Fruit fly (Drosophila melanogaster) whole organism, prepupa: ENCODE data around the gene kek5.

Experiments
- Blimp-1 ChIP-seq: fragments of 200-800 bp; sonication (Bioruptor generic); optimal IDR thresholded peaks from 3 replicates; lab custom pipeline; 2017; ENCODE audit warnings: missing biosample characterization, missing genetic modification characterization, mild to moderate bottlenecking, moderate library complexity, missing genetic modification reagents
- CG10631 ChIP-seq: fragments of 200-800 bp; sonication (Bioruptor generic); optimal IDR thresholded peaks from 2 replicates; lab custom pipeline; 2016; ENCODE audit warnings: missing biosample characterization, missing genetic modification characterization
- CG10669 ChIP-seq: fragments of 200-800 bp; sonication (Bioruptor generic); optimal IDR thresholded peaks from 3 replicates; lab custom pipeline; 2018; ENCODE audit warnings: missing biosample characterization, mild to moderate bottlenecking, missing genetic modification characterization, moderate library complexity
- CG11294 ChIP-seq: fragments of 200-800 bp; sonication (Bioruptor generic); IDR thresholded peaks from 2 replicates; pipeline ENCODE4 v1.3.6; 2022; ENCODE audit warnings: missing biosample characterization, missing genetic modification characterization
- CG11762 ChIP-seq: fragments of 200-800 bp; sonication (Bioruptor generic); optimal IDR thresholded peaks from 3 replicates; lab custom pipeline; 2016; ENCODE audit warnings: missing biosample characterization, missing genetic modification characterization; ENCODE audit not compliant: insufficient read depth
- CG11902 ChIP-seq: fragments of 200-800 bp; sonication (Bioruptor generic); optimal IDR thresholded peaks from 3 replicates; lab custom pipeline; 2016; ENCODE audit warnings: missing biosample characterization, missing genetic modification characterization
- CG15336 ChIP-seq: fragments of 200-800 bp; sonication (Bioruptor generic); IDR thresholded peaks from 2 replicates; pipeline ENCODE4 v1.3.6; 2022; ENCODE audit warnings: missing biosample characterization, missing genetic modification characterization
- CG16779 ChIP-seq: fragments of 200-800 bp; sonication (Bioruptor generic); optimal IDR thresholded peaks from 3 replicates; lab custom pipeline; 2017; ENCODE audit warnings: missing biosample characterization, mild to moderate bottlenecking, missing genetic modification characterization
- CG3032 ChIP-seq: fragments of 200-800 bp; optimal IDR thresholded peaks from 2 replicates; lab custom pipeline; 2019; ENCODE audit warnings: missing biosample characterization, mild to moderate bottlenecking, missing genetic modification characterization, moderate library complexity
- CG34406 ChIP-seq: fragments of 200-800 bp; sonication (Bioruptor generic); optimal IDR thresholded peaks from 3 replicates; lab custom pipeline; 2016; ENCODE audit warnings: missing biosample characterization, missing genetic modification characterization
- CG3919 ChIP-seq: fragments of 200-800 bp; sonication (Bioruptor generic); optimal IDR thresholded peaks from 3 replicates; lab custom pipeline; 2016; ENCODE audit warnings: missing biosample characterization, missing genetic modification characterization
- CG4318 ChIP-seq: fragments of 200-800 bp; sonication (Bioruptor generic); optimal IDR thresholded peaks from 3 replicates; lab custom pipeline; 2017; ENCODE audit warnings: missing biosample characterization, mild to moderate bottlenecking, missing genetic modification characterization
- CG6276 ChIP-seq: fragments of 200-800 bp; sonication (Bioruptor generic); optimal IDR thresholded peaks from 2 replicates; lab custom pipeline; 2017; ENCODE audit warnings: missing biosample characterization, mild to moderate bottlenecking, missing genetic modification characterization
- CG6792 ChIP-seq: fragments of 200-800 bp; sonication (Bioruptor generic); optimal IDR thresholded peaks from 3 replicates; lab custom pipeline; 2016; ENCODE audit warnings: missing biosample characterization, missing genetic modification characterization
- CG6808 ChIP-seq: fragments of 200-800 bp; sonication (Bioruptor generic); optimal IDR thresholded peaks from 3 replicates; lab custom pipeline; 2017; ENCODE audit warnings: missing biosample characterization, missing genetic modification characterization, mild to moderate bottlenecking, moderate library complexity, missing genetic modification reagents
- CG6854 ChIP-seq: fragments of 200-800 bp; sonication (Bioruptor generic); optimal IDR thresholded peaks from 2 replicates; lab custom pipeline; 2017; ENCODE audit warnings: missing biosample characterization, mild to moderate bottlenecking, missing genetic modification characterization
- CG7368 ChIP-seq: fragments of 200-800 bp; sonication (Bioruptor generic); optimal IDR thresholded peaks from 3 replicates; lab custom pipeline; 2016; ENCODE audit warnings: missing biosample characterization, missing genetic modification characterization
- CG8119 ChIP-seq: fragments of 200-800 bp; sonication (Bioruptor generic); IDR thresholded peaks from 3 replicates; pipeline ENCODE4 v1.3.6; 2022; ENCODE audit warnings: missing biosample characterization, missing genetic modification characterization
- CG8632 ChIP-seq: fragments of 200-800 bp; sonication (Bioruptor generic); optimal IDR thresholded peaks from 3 replicates; lab custom pipeline; 2016; ENCODE audit warnings: missing biosample characterization, missing genetic modification characterization
- CG9139 ChIP-seq: fragments of 200-800 bp; sonication (Bioruptor generic); optimal IDR thresholded peaks from 3 replicates; lab custom pipeline; 2017; ENCODE audit warnings: missing biosample characterization, mild to moderate bottlenecking, missing genetic modification characterization
- Eip78C ChIP-seq: fragments of 200-800 bp; sonication (Bioruptor generic); peaks from one replicate; lab custom pipeline; 2016; ENCODE audit warnings: missing biosample characterization, missing genetic modification characterization
- Eip93F ChIP-seq: fragments of 200-800 bp; sonication (Bioruptor generic); optimal IDR thresholded peaks from 2 replicates; lab custom pipeline; 2016; ENCODE audit warnings: missing biosample characterization, mild to moderate bottlenecking, missing genetic modification characterization
- Ets21C ChIP-seq: fragments of 200-800 bp; sonication (Bioruptor generic); optimal IDR thresholded peaks from 3 replicates; lab custom pipeline; 2016; ENCODE audit warnings: missing biosample characterization, missing genetic modification characterization
- Gug ChIP-seq: fragments of 200-800 bp; sonication (Bioruptor generic); IDR thresholded peaks from 2 replicates; pipeline ENCODE4 v1.3.6; 2022; ENCODE audit warnings: missing biosample characterization, missing genetic modification characterization
- Hr38 ChIP-seq: sonication (Bioruptor generic); optimal IDR thresholded peaks from 2 replicates; lab custom pipeline; 2016; ENCODE audit warnings: missing biosample characterization, missing genetic modification characterization
- Hr39 ChIP-seq: fragments of 200-800 bp; sonication (Bioruptor generic); optimal IDR thresholded peaks from 2 replicates; lab custom pipeline; 2016; ENCODE audit warnings: missing biosample characterization, missing genetic modification characterization
- Hr4 ChIP-seq: fragments of 200-800 bp; sonication (Bioruptor generic); optimal IDR thresholded peaks from 3 replicates; lab custom pipeline; 2016; ENCODE audit warnings: missing biosample characterization, missing genetic modification characterization
- Lpt ChIP-seq: fragments of 200-800 bp; sonication (Bioruptor generic); optimal IDR thresholded peaks from 3 replicates; lab custom pipeline; 2016; ENCODE audit warnings: missing biosample characterization, missing genetic modification characterization
- Met ChIP-seq: fragments of 200-800 bp; sonication (Bioruptor generic); optimal IDR thresholded peaks from 3 replicates; lab custom pipeline; 2016; ENCODE audit warnings: missing biosample characterization, missing genetic modification characterization
- OdsH ChIP-seq: fragments of 200-800 bp; sonication (Bioruptor generic); optimal IDR thresholded peaks from 3 replicates; lab custom pipeline; 2016; ENCODE audit warnings: missing biosample characterization, missing genetic modification characterization
- Sox102F ChIP-seq: fragments of 200-800 bp; sonication (Bioruptor generic); optimal IDR thresholded peaks from 2 replicates; lab custom pipeline; 2016; ENCODE audit warnings: missing biosample characterization, mild to moderate bottlenecking, missing genetic modification characterization
- Sox14 ChIP-seq: fragments of 200-800 bp; sonication (Bioruptor generic); optimal IDR thresholded peaks from 3 replicates; lab custom pipeline; 2016; ENCODE audit warnings: missing biosample characterization, missing genetic modification characterization
- Sox15 ChIP-seq: fragments of 200-800 bp; sonication (Bioruptor generic); optimal IDR thresholded peaks from 3 replicates; lab custom pipeline; 2016; ENCODE audit warnings: missing biosample characterization, missing genetic modification characterization
- achi ChIP-seq: fragments of 200-800 bp; sonication (Bioruptor generic); optimal IDR thresholded peaks from 3 replicates; lab custom pipeline; 2016; ENCODE audit warnings: missing biosample characterization, missing genetic modification characterization
- acj6 ChIP-seq: fragments of 200-800 bp; sonication (Bioruptor generic); optimal IDR thresholded peaks from 3 replicates; lab custom pipeline; 2016; ENCODE audit warnings: missing biosample characterization, missing genetic modification characterization
- dac ChIP-seq: fragments of 200-800 bp; sonication (Bioruptor generic); optimal IDR thresholded peaks from 2 replicates; lab custom pipeline; 2017; ENCODE audit warnings: missing biosample characterization, mild to moderate bottlenecking, missing genetic modification characterization
- dsx ChIP-seq: fragments of 200-800 bp; optimal IDR thresholded peaks from 3 replicates; lab custom pipeline; 2019; ENCODE audit warnings: missing biosample characterization, mild to moderate bottlenecking, missing genetic modification characterization, moderate library complexity; ENCODE audit not compliant: poor library complexity, severe bottlenecking
- eg ChIP-seq: fragments of 200-800 bp; sonication (Bioruptor generic); IDR thresholded peaks from 3 replicates; pipeline ENCODE4 v1.3.6; 2022; ENCODE audit warnings: missing biosample characterization, missing genetic modification characterization
- esn ChIP-seq: fragments of 200-800 bp; sonication (Bioruptor generic); optimal IDR thresholded peaks from 2 replicates; lab custom pipeline; 2016; ENCODE audit warnings: missing biosample characterization, mild to moderate bottlenecking, missing genetic modification characterization, moderate library complexity
- fd59A ChIP-seq: fragments of 200-800 bp; sonication (Bioruptor generic); optimal IDR thresholded peaks from 2 replicates; lab custom pipeline; 2017; ENCODE audit warnings: missing biosample characterization, mild to moderate bottlenecking, missing genetic modification characterization, missing genetic modification reagents
- fd85E ChIP-seq: fragments of 200-800 bp; sonication (Bioruptor generic); optimal IDR thresholded peaks from 3 replicates; lab custom pipeline; 2016; ENCODE audit warnings: missing biosample characterization, missing genetic modification characterization
- lz ChIP-seq: fragments of 200-800 bp; sonication (Bioruptor generic); optimal IDR thresholded peaks from 3 replicates; lab custom pipeline; 2016; ENCODE audit warnings: missing biosample characterization, missing genetic modification characterization
- net ChIP-seq: fragments of 200-800 bp; sonication (Bioruptor generic); optimal IDR thresholded peaks from 3 replicates; lab custom pipeline; 2016; ENCODE audit warnings: missing biosample characterization, missing genetic modification characterization
- salr ChIP-seq, 2 experiments: fragments of 200-800 bp; sonication (Bioruptor generic); optimal IDR thresholded peaks; 3 replicates each; lab custom pipeline; 2016 to 2018; ENCODE audit warnings: missing biosample characterization in 2 of 2, missing genetic modification characterization in 2 of 2, mild to moderate bottlenecking in 1 of 2
- spab ChIP-seq: fragments of 200-800 bp; sonication (Bioruptor generic); optimal IDR thresholded peaks from 2 replicates; lab custom pipeline; 2017; ENCODE audit warnings: missing biosample characterization, mild to moderate bottlenecking, missing genetic modification characterization, missing genetic modification reagents
- ss ChIP-seq, 2 experiments: fragments of 200-800 bp; sonication (Bioruptor generic); optimal IDR thresholded peaks; 2 replicates in 1 of 2; 3 replicates in 1 of 2; lab custom pipeline; 2017 to 2018; ENCODE audit warnings: mild to moderate bottlenecking in 2 of 2, missing biosample characterization in 2 of 2, missing genetic modification characterization in 2 of 2, moderate library complexity in 1 of 2
- topi ChIP-seq: fragments of 200-800 bp; sonication (Bioruptor generic); optimal IDR thresholded peaks from 3 replicates; lab custom pipeline; 2016; ENCODE audit warnings: missing biosample characterization, missing genetic modification characterization
- vri ChIP-seq: fragments of 200-800 bp; sonication (Bioruptor generic); optimal IDR thresholded peaks from 3 replicates; lab custom pipeline; 2016; ENCODE audit warnings: missing biosample characterization, mild to moderate bottlenecking, missing genetic modification characterization

The kek5 gene

DNA sequence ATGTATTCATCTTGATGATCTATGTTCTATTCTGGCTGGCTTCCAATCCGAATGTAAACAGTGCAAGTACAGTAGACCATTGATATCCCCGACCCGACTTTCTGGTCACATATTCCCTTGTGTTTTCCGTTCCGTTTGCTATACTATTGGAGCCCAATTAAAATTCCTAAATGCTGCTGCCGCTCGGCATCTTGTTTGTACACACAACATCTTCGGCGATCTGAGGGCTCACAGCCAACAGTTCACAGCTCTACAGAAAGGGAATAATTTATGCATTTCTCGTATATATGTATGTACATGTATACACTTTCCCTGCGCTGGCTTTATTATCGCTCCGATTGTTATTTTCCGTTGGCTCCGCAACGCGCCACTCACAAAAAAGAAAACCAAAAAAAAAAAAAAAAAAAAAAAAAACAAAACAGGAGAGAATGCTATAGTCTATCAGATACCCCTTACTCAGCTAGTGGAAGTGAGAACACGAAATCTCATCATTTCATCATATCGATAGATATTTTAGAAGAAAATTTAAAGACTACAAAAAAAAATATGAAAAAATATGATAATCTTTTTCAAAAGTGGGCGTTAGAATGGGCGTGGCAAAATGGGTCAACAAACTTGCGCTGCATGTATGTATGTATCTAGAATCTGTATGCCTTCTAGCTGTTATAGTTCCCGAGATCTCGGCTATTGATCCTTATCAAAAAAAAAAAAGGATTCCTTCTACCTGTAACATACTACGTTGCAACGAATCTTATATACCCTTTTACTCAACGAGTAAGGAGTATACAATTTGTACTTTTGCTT, 18.4 kb downstream of the kek5 start (continued):
- TF ChIP-seq Sox15 (GFP tag; lab: Kevin White, UChicago) (peak; percentile 52), Hr39 (GFP tag; lab: Kevin White, UChicago) (peak; percentile 53), CG3032 (peak; percentile 47), fd85E (no peak), CG11902 (GFP tag; lab: Kevin White, UChicago) (peak; percentile 20), dsx (GFP tag; lab: Kevin White, UChicago) (peak; percentile 27), Eip78C (GFP tag; lab: Kevin White, UChicago) (peak; percentile 88), CG34406 (GFP tag; lab: Kevin White, UChicago) (peak; percentile 67), acj6 (GFP tag; lab: Kevin White, UChicago) (peak; percentile 62), lz (peak; percentile 59)

DNA sequence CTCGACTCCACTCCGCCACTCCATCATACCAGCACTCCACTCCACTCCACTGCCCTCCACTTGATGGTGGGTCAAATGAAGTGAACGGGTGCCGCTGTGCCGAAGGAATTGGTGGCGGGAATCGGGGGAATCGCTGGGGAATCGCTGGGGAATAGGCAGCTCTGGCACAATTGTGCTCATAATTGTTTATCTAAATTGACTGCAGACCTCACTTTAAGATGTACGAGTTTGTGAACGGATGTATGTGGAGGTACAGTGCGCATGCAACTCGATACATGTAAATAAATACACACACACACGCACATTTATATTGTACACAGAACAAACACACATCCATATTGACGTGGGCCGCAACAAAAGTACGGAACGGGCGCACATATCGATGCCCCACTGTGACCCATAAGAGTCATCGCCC, 19.0 kb downstream of the kek5 start:
- TF ChIP-seq Met (GFP tag; lab: Kevin White, UChicago) (no peak), esn (GFP tag; lab: Kevin White, UChicago) (no peak), CG11902 (GFP tag; lab: Kevin White, UChicago) (no peak), eg (GFP tag; lab: Robert Waterston, UW) (no peak), Blimp-1 (no peak), Hr38 (no peak), CG6276 (GFP tag; lab: Kevin White, UChicago) (no peak), Sox15 (GFP tag; lab: Kevin White, UChicago) (no peak), vri (GFP tag; lab: Kevin White, UChicago) (no peak), CG8632 (GFP tag; lab: Kevin White, UChicago) (no peak), OdsH (GFP tag; lab: Kevin White, UChicago) (no peak), CG3032 (no peak), dac (no peak), CG4318 (GFP tag; lab: Kevin White, UChicago) (no peak), CG3919 (GFP tag; lab: Kevin White, UChicago) (no peak), Hr4 (GFP tag; lab: Kevin White, UChicago) (no peak), topi (GFP tag; lab: Kevin White, UChicago) (no peak), Gug (GFP tag; lab: Robert Waterston, UW) (0 out of 2 replicates have a peak, but pooled peaks have one; percentile 9), CG16779 (tag; lab: Kevin White, UChicago) (no peak), CG15336 (GFP tag; lab: Robert Waterston, UW) (no peak; the same call in 1 of the 2 replicates), CG6854 (GFP tag; lab: Kevin White, UChicago) (no peak), CG10631 (GFP tag; lab: Kevin White, UChicago) (no peak), Eip78C (GFP tag; lab: Kevin White, UChicago) (peak; percentile 66), CG9139 (no peak), fd59A (GFP tag; lab: Kevin White, UChicago) (no peak), salr (GFP tag; optimal IDR thresholded peaks at IDR 0.05; lab: Kevin White, UChicago) (peak in 1 of 2 experiments; percentile 16), Lpt (GFP tag; lab: Kevin White, UChicago) (no peak), spab (GFP tag; lab: Kevin White, UChicago) (no peak), Ets21C (no peak), CG6808 (GFP tag; lab: Kevin White, UChicago) (no peak), CG10669 (GFP tag; lab: Kevin White, UChicago) (no peak), CG11762 (no peak), CG11294 (GFP tag; lab: Robert Waterston, UW) (no peak), ss (GFP tag; optimal IDR thresholded peaks at IDR 0.05; lab: Kevin White, UChicago) (no peak), lz (no peak), net (no peak), Sox102F (no peak), achi (GFP tag; lab: Kevin White, UChicago) (no peak), CG8119 (GFP tag; lab: Robert Waterston, UW) (no peak), Sox14 (GFP tag; lab: Kevin White, UChicago) (no peak), Eip93F (no peak), CG7368 (GFP tag; lab: Kevin White, UChicago) (peak; percentile 1), fd85E (no peak), CG34406 (GFP tag; lab: Kevin White, UChicago) (no peak), CG6792 (GFP tag; lab: Kevin White, UChicago) (no peak)
